Worm (Caenorhabditis elegans) whole organism, L1 larva: Measurements from ENCODE around the gene F28C10.3.

Source experiments
- C04F5.9 ChIP-seq: sonication (generic microtip); optimal IDR thresholded peaks from 2 replicates; lab custom pipeline; 2016; ENCODE audit warnings: missing genetic modification characterization, missing compliant biosample characterization
- C16A3.4 ChIP-seq: fragments of 150-350 bp; optimal IDR thresholded peaks from 2 replicates; lab custom pipeline; 2014; ENCODE audit warnings: missing biosample characterization, missing genetic modification characterization
- Y116A8C.19 ChIP-seq: sonication (generic microtip); optimal IDR thresholded peaks from 2 replicates; lab custom pipeline; 2016; ENCODE audit warnings: missing compliant biosample characterization, missing genetic modification characterization, borderline replicate concordance
- aly-2 ChIP-seq: fragments of 150-350 bp; optimal IDR thresholded peaks from 2 replicates; lab custom pipeline; 2014; ENCODE audit warnings: missing biosample characterization, missing genetic modification characterization
- blmp-1 ChIP-seq: fragments of 150-350 bp; optimal IDR thresholded peaks from 2 replicates; lab custom pipeline; 2014; ENCODE audit warnings: missing biosample characterization, missing genetic modification characterization
- ceh-82 ChIP-seq, 3 experiments: fragments of 150-350 bp in 1 of 3; sonication (generic microtip) in 2 of 3; optimal IDR thresholded peaks; 2 replicates each; lab custom pipeline; 2014 to 2017; ENCODE audit warnings: missing biosample characterization in 3 of 3, missing genetic modification characterization in 3 of 3
- dsc-1 ChIP-seq: sonication (generic microtip); optimal IDR thresholded peaks from 2 replicates; lab custom pipeline; 2016; ENCODE audit warnings: mild to moderate bottlenecking, missing genetic modification characterization, missing compliant biosample characterization
- efl-1 ChIP-seq, 4 experiments: fragments of 150-350 bp; optimal IDR thresholded peaks in 3 of 4; peaks in 1 of 4; 1 replicate in 1 of 4; 2 replicates in 3 of 4; lab custom pipeline; 2014; ENCODE audit warnings: missing biosample characterization in 2 of 4, missing genetic modification characterization in 2 of 4, missing genetic modification reagents in 2 of 4
- efl-3 ChIP-seq: fragments of 200-800 bp; sonication (Bioruptor generic); optimal IDR thresholded peaks from 2 replicates; lab custom pipeline; 2018; ENCODE audit warnings: mild to moderate bottlenecking, missing genetic modification characterization, missing compliant biosample characterization
- egl-13 ChIP-seq: sonication (generic microtip); optimal IDR thresholded peaks from 2 replicates; lab custom pipeline; 2016; ENCODE audit warnings: missing genotype, missing genetic modification reagents, missing genetic modification characterization, missing compliant biosample characterization
- elt-3 ChIP-seq, 6 experiments: fragments of 150-350 bp in 1 of 6; sonication (generic microtip); optimal IDR thresholded peaks; 2 replicates each; lab custom pipeline; 2017 to 2018; ENCODE audit warnings: missing biosample characterization in 6 of 6, missing genetic modification characterization in 6 of 6, inconsistent platforms in 1 of 6
- fkh-10 ChIP-seq: sonication (generic microtip); optimal IDR thresholded peaks from 2 replicates; lab custom pipeline; 2017; ENCODE audit warnings: missing biosample characterization, missing genetic modification reagents, missing genetic modification characterization
- fkh-4 ChIP-seq: sonication (generic microtip); optimal IDR thresholded peaks from 2 replicates; lab custom pipeline; 2016; ENCODE audit warnings: missing compliant biosample characterization, missing genetic modification characterization, borderline replicate concordance
- fkh-8 ChIP-seq: sonication (generic microtip); optimal IDR thresholded peaks from 2 replicates; lab custom pipeline; 2016; ENCODE audit warnings: mild to moderate bottlenecking, missing genetic modification characterization, missing compliant biosample characterization
- fos-1 ChIP-seq: fragments of 150-350 bp; optimal IDR thresholded peaks from 2 replicates; lab custom pipeline; 2014; ENCODE audit warnings: missing biosample characterization, missing genetic modification characterization
- irx-1 ChIP-seq: sonication (generic microtip); optimal IDR thresholded peaks from 2 replicates; lab custom pipeline; 2016; ENCODE audit warnings: missing genetic modification characterization, missing compliant biosample characterization
- isw-1 ChIP-seq: fragments of 200-800 bp; sonication (Bioruptor generic); IDR thresholded peaks from 2 replicates; pipeline ENCODE4 v1.3.6; 2022; ENCODE audit warnings: missing genetic modification characterization, missing compliant biosample characterization
- jun-1 ChIP-seq: fragments of 150-350 bp; optimal IDR thresholded peaks from 2 replicates; lab custom pipeline; 2014; ENCODE audit warnings: missing biosample characterization, missing genetic modification reagents, missing genetic modification characterization
- lin-14 ChIP-seq: fragments of 200-800 bp; sonication (Bioruptor generic); optimal IDR thresholded peaks from 2 replicates; lab custom pipeline; 2018; ENCODE audit warnings: mild to moderate bottlenecking, missing genetic modification characterization, moderate library complexity, missing compliant biosample characterization
- lin-15B ChIP-seq: fragments of 150-350 bp; sonication (generic microtip); optimal IDR thresholded peaks from 3 replicates; lab custom pipeline; 2014; ENCODE audit warnings: missing biosample characterization, missing genetic modification characterization
- lin-35 ChIP-seq, 2 experiments: fragments of 150-350 bp; optimal IDR thresholded peaks; 2 replicates each; lab custom pipeline; 2014; ENCODE audit warnings: missing biosample characterization in 2 of 2, missing genetic modification characterization in 2 of 2, missing genetic modification reagents in 2 of 2
- lir-3 ChIP-seq: sonication (generic microtip); optimal IDR thresholded peaks from 2 replicates; lab custom pipeline; 2016; ENCODE audit warnings: mild to moderate bottlenecking, missing genetic modification characterization, moderate library complexity, missing compliant biosample characterization; ENCODE audit not compliant: poor library complexity
- lsy-2 ChIP-seq, 2 experiments: fragments of 150-350 bp; optimal IDR thresholded peaks; 2 replicates each; lab custom pipeline; 2014; ENCODE audit warnings: missing biosample characterization in 2 of 2, missing genetic modification characterization in 2 of 2
- mdl-1 ChIP-seq, 2 experiments: fragments of 150-350 bp; optimal IDR thresholded peaks; 2 replicates each; lab custom pipeline; 2014 to 2017; ENCODE audit warnings: missing biosample characterization in 2 of 2, missing genetic modification characterization in 2 of 2, inconsistent platforms in 1 of 2
- mef-2 ChIP-seq: fragments of 150-350 bp; optimal IDR thresholded peaks from 2 replicates; lab custom pipeline; 2014; ENCODE audit warnings: missing biosample characterization, missing genetic modification characterization
- mep-1 ChIP-seq: fragments of 150-350 bp; optimal IDR thresholded peaks from 2 replicates; lab custom pipeline; 2014; ENCODE audit warnings: missing biosample characterization, missing genetic modification characterization
- nhr-20 ChIP-seq: sonication (generic microtip); optimal IDR thresholded peaks from 2 replicates; lab custom pipeline; 2016; ENCODE audit warnings: mild to moderate bottlenecking, missing genetic modification characterization, missing compliant biosample characterization
- nhr-71 ChIP-seq: sonication (generic microtip); optimal IDR thresholded peaks from 2 replicates; lab custom pipeline; 2016; ENCODE audit warnings: mild to moderate bottlenecking, missing genetic modification characterization, moderate library complexity, missing compliant biosample characterization
- nhr-77 ChIP-seq: fragments of 150-350 bp; optimal IDR thresholded peaks from 2 replicates; lab custom pipeline; 2014; ENCODE audit warnings: missing biosample characterization, missing genetic modification characterization
- nhr-85 ChIP-seq: sonication (generic microtip); peaks from one replicate; lab custom pipeline; 2016; ENCODE audit warnings: missing genetic modification characterization, inconsistent platforms, missing compliant biosample characterization
- nhr-90 ChIP-seq: sonication (generic microtip); optimal IDR thresholded peaks from 2 replicates; lab custom pipeline; 2016; ENCODE audit warnings: mild to moderate bottlenecking, missing genetic modification characterization, missing compliant biosample characterization; ENCODE audit not compliant: poor library complexity
- pag-3 ChIP-seq: sonication (generic microtip); optimal IDR thresholded peaks from 2 replicates; lab custom pipeline; 2017; ENCODE audit warnings: missing genetic modification characterization, mild to moderate bottlenecking, missing compliant biosample characterization, antibody characterized with exemption, borderline replicate concordance; ENCODE audit not compliant: insufficient read depth
- pax-3 ChIP-seq: fragments of 200-800 bp; sonication (Bioruptor generic); optimal IDR thresholded peaks from 2 replicates; lab custom pipeline; 2018; ENCODE audit warnings: mild to moderate bottlenecking, missing genetic modification characterization, moderate library complexity, missing compliant biosample characterization
- rnt-1 ChIP-seq: sonication (generic microtip); optimal IDR thresholded peaks from 2 replicates; lab custom pipeline; 2016; ENCODE audit warnings: mild to moderate bottlenecking, missing genetic modification characterization, moderate library complexity, missing compliant biosample characterization
- skn-1 ChIP-seq: fragments of 150-350 bp; optimal IDR thresholded peaks from 2 replicates; lab custom pipeline; 2014; ENCODE audit warnings: missing biosample characterization, missing genetic modification characterization
- snpc-4 ChIP-seq: fragments of 150-350 bp; optimal IDR thresholded peaks from 2 replicates; lab custom pipeline; 2014; ENCODE audit warnings: missing biosample characterization, missing genetic modification characterization
- snu-23 ChIP-seq: sonication (generic microtip); optimal IDR thresholded peaks from 2 replicates; lab custom pipeline; 2016; ENCODE audit warnings: missing genetic modification characterization, missing compliant biosample characterization
- sox-4 ChIP-seq: sonication (generic microtip); optimal IDR thresholded peaks from 2 replicates; lab custom pipeline; 2016; ENCODE audit warnings: missing genetic modification characterization, missing compliant biosample characterization
- sptf-1 ChIP-seq: fragments of 150-350 bp; optimal IDR thresholded peaks from 2 replicates; lab custom pipeline; 2014; ENCODE audit warnings: missing biosample characterization, missing genetic modification characterization
- tbx-2 ChIP-seq: sonication (generic microtip); optimal IDR thresholded peaks from 2 replicates; lab custom pipeline; 2016; ENCODE audit warnings: missing genetic modification characterization, missing compliant biosample characterization
- tlp-1 ChIP-seq: fragments of 150-350 bp; optimal IDR thresholded peaks from 2 replicates; lab custom pipeline; 2014; ENCODE audit warnings: missing biosample characterization, missing genetic modification characterization
- unc-98 ChIP-seq: fragments of 200-800 bp; sonication (Bioruptor generic); IDR thresholded peaks from 2 replicates; pipeline ENCODE4 v1.3.6; 2022; ENCODE audit warnings: missing genetic modification characterization, missing compliant biosample characterization
- vab-15 ChIP-seq: sonication (generic microtip); optimal IDR thresholded peaks from 2 replicates; lab custom pipeline; 2017; ENCODE audit warnings: missing genotype, mild to moderate bottlenecking, missing genetic modification characterization, missing compliant biosample characterization
- zag-1 ChIP-seq: fragments of 150-350 bp; optimal IDR thresholded peaks from 2 replicates; lab custom pipeline; 2014; ENCODE audit warnings: missing biosample characterization, missing genetic modification characterization
- zip-4 ChIP-seq: fragments of 200-800 bp; sonication (Bioruptor generic); optimal IDR thresholded peaks from 2 replicates; lab custom pipeline; 2018; ENCODE audit warnings: mild to moderate bottlenecking, missing genetic modification characterization, moderate library complexity, missing compliant biosample characterization
- ztf-11 ChIP-seq, 2 experiments: sonication (generic microtip); optimal IDR thresholded peaks; 2 replicates each; lab custom pipeline; 2016 to 2017; ENCODE audit warnings: missing genetic modification characterization in 2 of 2, missing biosample characterization in 1 of 2, missing compliant biosample characterization in 1 of 2
- ztf-4 ChIP-seq: fragments of 150-350 bp; optimal IDR thresholded peaks from 2 replicates; lab custom pipeline; 2014; ENCODE audit warnings: missing biosample characterization, missing genetic modification characterization

The F28C10.3 gene

DNA sequence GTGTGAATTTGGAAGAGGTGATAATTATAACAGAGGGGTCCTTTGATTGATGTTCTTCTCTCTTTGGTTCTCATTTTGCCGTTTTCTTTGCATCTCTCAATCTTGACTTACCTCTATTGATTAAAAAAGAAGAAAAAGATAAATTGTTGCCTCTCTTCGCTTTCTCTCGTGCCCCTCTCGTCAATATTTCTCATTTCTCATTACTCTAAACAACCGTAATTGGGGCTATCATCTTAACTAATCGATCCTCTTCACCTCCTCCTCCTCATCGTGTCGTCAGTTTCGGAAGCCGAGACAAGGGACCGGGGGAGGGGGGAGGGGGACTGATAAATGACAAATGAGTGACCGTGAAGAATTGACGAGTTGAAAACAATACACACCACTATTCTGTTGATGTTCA is 37.0 kb downstream of the F28C10.3 start:
- TF ChIP-seq zip-4 (GFP tag; lab: Kevin White, UChicago), result no peak
- TF ChIP-seq Y116A8C.19 (tag; lab: Kevin White, UChicago), result no peak
- TF ChIP-seq lin-15B (tag; lab: Kevin White, UChicago), result no peak
- TF ChIP-seq snu-23 (GFP tag; lab: Kevin White, UChicago), result peak; percentile 28
- no peak for TF ChIP-seq tbx-2 (tag; lab: Kevin White, UChicago)
- TF ChIP-seq lin-35 (GFP tag; optimal IDR thresholded peaks at IDR 0.05; lab: Kevin White, UChicago), result peak in 1 of 2 experiments; percentile 17
- no peak for TF ChIP-seq C16A3.4 (tag; lab: Kevin White, UChicago)
- no peak for TF ChIP-seq irx-1 (tag; lab: Kevin White, UChicago)
- no peak for TF ChIP-seq jun-1 (tag; lab: Kevin White, UChicago)
- peak; percentile 72 for TF ChIP-seq lin-14 (GFP tag; lab: Kevin White, UChicago)
- TF ChIP-seq ztf-11 (tag; optimal IDR thresholded peaks at IDR 0.05; lab: Kevin White, UChicago), result no peak
- TF ChIP-seq pax-3 (tag; lab: Kevin White, UChicago), result no peak
- peak; percentile 81 for TF ChIP-seq blmp-1 (tag; lab: Kevin White, UChicago)
- TF ChIP-seq elt-3 (tag; optimal IDR thresholded peaks at IDR 0.05; lab: Kevin White, UChicago), result peak in 4 of 6 experiments; percentile 39 to 81 (median 62)
- TF ChIP-seq sox-4 (tag; lab: Kevin White, UChicago), result no peak
- TF ChIP-seq mdl-1 (tag; optimal IDR thresholded peaks at IDR 0.05; lab: Kevin White, UChicago), result peak in 1 of 2 experiments; percentile 9
- TF ChIP-seq snpc-4 (tag; lab: Kevin White, UChicago), result no peak
- TF ChIP-seq rnt-1 (tag; lab: Kevin White, UChicago), result no peak
- TF ChIP-seq C04F5.9 (tag; lab: Kevin White, UChicago), result no peak
- TF ChIP-seq sptf-1, result no peak
- TF ChIP-seq nhr-71 (tag; lab: Kevin White, UChicago), result peak; percentile 14
- TF ChIP-seq vab-15 (tag; lab: Kevin White, UChicago), result peak; percentile 51
- peak in 1 of 2 experiments; percentile 43 for TF ChIP-seq lsy-2 (tag; optimal IDR thresholded peaks at IDR 0.05; lab: Kevin White, UChicago)
- TF ChIP-seq efl-3, result no peak
- peak; percentile 17 for TF ChIP-seq mep-1 (tag; lab: Kevin White, UChicago)
- TF ChIP-seq nhr-90 (tag; lab: Kevin White, UChicago), result peak; percentile 58
- peak; percentile 14 for TF ChIP-seq nhr-20 (tag; lab: Kevin White, UChicago)
- TF ChIP-seq nhr-77, result no peak
- TF ChIP-seq nhr-85 (tag; lab: Kevin White, UChicago), result peak; percentile 85
- TF ChIP-seq fkh-4 (tag; lab: Kevin White, UChicago), result no peak
- TF ChIP-seq egl-13 (tag; lab: Kevin White, UChicago), result no peak
- TF ChIP-seq fos-1 (tag; lab: Kevin White, UChicago), result no peak
- TF ChIP-seq tlp-1, result no peak

DNA sequence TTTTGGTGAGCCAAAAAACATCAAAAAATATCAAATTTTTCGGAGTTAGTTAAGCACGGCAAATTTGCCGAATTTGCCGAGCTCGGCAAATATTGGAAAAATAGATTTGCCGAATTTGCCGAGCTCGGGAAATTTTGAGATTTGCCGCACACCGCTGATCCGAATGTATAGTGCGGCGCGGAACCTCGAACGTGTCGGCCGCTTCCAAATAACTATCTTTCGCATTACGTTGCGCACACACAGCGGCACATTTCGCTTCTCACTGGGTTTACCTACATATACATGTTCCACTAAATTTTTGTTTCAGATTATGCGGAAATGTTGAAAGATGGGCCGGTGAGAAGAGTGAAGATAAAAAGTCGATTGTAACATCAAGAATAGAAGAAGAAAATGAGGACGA is 38.8 kb downstream of the F28C10.3 start:
- no peak for TF ChIP-seq C04F5.9 (tag; lab: Kevin White, UChicago)
- TF ChIP-seq snpc-4 (tag; lab: Kevin White, UChicago), result peak; percentile 42

- no peak for TF ChIP-seq jun-1 (tag; lab: Kevin White, UChicago)
- no peak for TF ChIP-seq isw-1
- TF ChIP-seq nhr-71 (tag; lab: Kevin White, UChicago), result peak; percentile 31
- TF ChIP-seq ceh-82 (tag; optimal IDR thresholded peaks at IDR 0.05; lab: Kevin White, UChicago), result no peak
- TF ChIP-seq fkh-8 (tag; lab: Kevin White, UChicago), result no peak
- no peak for TF ChIP-seq efl-1 (optimal IDR thresholded peaks at IDR 0.05; lab: Kevin White, UChicago)
- no peak for TF ChIP-seq efl-1 (GFP tag; optimal IDR thresholded peaks at IDR 0.05 in 1 of 2; lab: Kevin White, UChicago)
- no peak for TF ChIP-seq unc-98 (GFP tag; lab: Robert Waterston, UW)
- TF ChIP-seq aly-2, result no peak
- TF ChIP-seq fkh-10 (GFP tag; lab: Kevin White, UChicago), result no peak
- no peak for TF ChIP-seq lin-35 (GFP tag; optimal IDR thresholded peaks at IDR 0.05; lab: Kevin White, UChicago)
- peak; percentile 40 for TF ChIP-seq snu-23 (GFP tag; lab: Kevin White, UChicago)
- TF ChIP-seq lir-3, result no peak
- TF ChIP-seq ztf-4, result no peak
- TF ChIP-seq lsy-2 (tag; optimal IDR thresholded peaks at IDR 0.05; lab: Kevin White, UChicago), result peak in 1 of 2 experiments; percentile 3
- no peak for TF ChIP-seq mef-2 (tag; lab: Kevin White, UChicago)
- TF ChIP-seq nhr-85 (tag; lab: Kevin White, UChicago), result no peak
- peak; percentile 51 for TF ChIP-seq lin-14 (GFP tag; lab: Kevin White, UChicago)
- peak; percentile 53 for TF ChIP-seq rnt-1 (tag; lab: Kevin White, UChicago)
- peak; percentile 33 for TF ChIP-seq dsc-1 (tag; lab: Kevin White, UChicago)
- TF ChIP-seq zag-1 (tag; lab: Kevin White, UChicago), result no peak
- peak; percentile 98 for TF ChIP-seq pag-3 (tag; lab: Kevin White, UChicago)
- TF ChIP-seq skn-1 (tag; lab: Kevin White, UChicago), result no peak
Measured at ce11 chrX:492919-493318, 42.7 kb downstream of the F28C10.3 start, which contains the start of gene B0310.1. Gene B0310.1, plus strand, starts transcription at chrX:493228.
